Worm (Caenorhabditis elegans): Measurements from ENCODE around the gene snx-13.

DNA sequence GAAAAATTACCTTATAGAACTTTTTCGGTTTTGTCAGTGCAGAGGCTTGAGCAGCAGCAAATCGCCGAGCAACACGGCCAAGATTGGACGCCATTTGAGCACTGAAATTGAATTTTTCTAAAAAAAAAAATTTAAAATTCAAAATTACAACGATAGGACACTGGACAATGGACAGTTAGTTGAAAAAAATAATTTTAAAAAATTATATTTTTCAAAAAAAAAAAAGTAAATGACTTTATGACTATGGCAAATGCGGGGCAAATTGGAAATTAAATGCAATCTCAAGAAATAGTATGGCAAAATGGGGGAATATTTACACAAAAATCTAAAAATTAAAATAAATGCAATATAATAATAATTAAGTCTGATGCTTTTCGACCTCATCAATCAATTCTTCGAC, 8.9 kb upstream of the snx-13 start, which contains the start of gene Y116A8C.27:
- TF ChIP-seq lin-13 (tag; optimal IDR thresholded peaks at IDR 0.05) (no peak), unc-62 (GFP tag; optimal IDR thresholded peaks at IDR 0.05) (no peak), snpc-4 (tag; optimal IDR thresholded peaks at IDR 0.05) (no peak), drap-1 (GFP tag; optimal IDR thresholded peaks at IDR 0.05) (no peak), ztf-11 (tag; optimal IDR thresholded peaks at IDR 0.05) (no peak), nhr-76 (tag; optimal IDR thresholded peaks at IDR 0.05) (no peak), lsy-2 (tag; optimal IDR thresholded peaks at IDR 0.05) (no peak), mab-5 (tag; optimal IDR thresholded peaks at IDR 0.05) (no peak), unc-39 (tag; optimal IDR thresholded peaks at IDR 0.05) (no peak), nhr-12 (tag; optimal IDR thresholded peaks at IDR 0.05) (no peak), pha-4 (tag; optimal IDR thresholded peaks at IDR 0.05) (no peak), blmp-1 (tag; optimal IDR thresholded peaks at IDR 0.05) (no peak)

All from whole organism, mixed stage, embryonic.